Worm (Caenorhabditis elegans) whole organism, L1 larva: Measurements from ENCODE around the gene F56A8.8.

ENCODE experiments used
- C04F5.9 ChIP-seq: sonication (generic microtip); optimal IDR thresholded peaks from 2 replicates; lab custom pipeline; 2016; ENCODE audit warnings: missing genetic modification characterization, missing compliant biosample characterization
- C16A3.4 ChIP-seq: fragments of 150-350 bp; optimal IDR thresholded peaks from 2 replicates; lab custom pipeline; 2014; ENCODE audit warnings: missing biosample characterization, missing genetic modification characterization
- F16B12.6 ChIP-seq: fragments of 150-350 bp; optimal IDR thresholded peaks from 2 replicates; lab custom pipeline; 2014; ENCODE audit warnings: missing biosample characterization, missing genetic modification characterization
- alr-1 ChIP-seq: fragments of 200-800 bp; sonication (Bioruptor generic); optimal IDR thresholded peaks from 2 replicates; lab custom pipeline; 2018; ENCODE audit warnings: borderline replicate concordance, mild to moderate bottlenecking, missing genetic modification characterization, missing compliant biosample characterization
- aly-2 ChIP-seq: fragments of 150-350 bp; optimal IDR thresholded peaks from 2 replicates; lab custom pipeline; 2014; ENCODE audit warnings: missing biosample characterization, missing genetic modification characterization
- ceh-82 ChIP-seq, 3 experiments: fragments of 150-350 bp in 1 of 3; sonication (generic microtip) in 2 of 3; optimal IDR thresholded peaks; 2 replicates each; lab custom pipeline; 2014 to 2017; ENCODE audit warnings: missing biosample characterization in 3 of 3, missing genetic modification characterization in 3 of 3
- ceh-88 ChIP-seq: fragments of 200-800 bp; sonication (Bioruptor generic); IDR thresholded peaks from 2 replicates; pipeline ENCODE4 v1.3.6; 2022; ENCODE audit warnings: missing genetic modification characterization, missing compliant biosample characterization
- ceh-90 ChIP-seq: sonication (generic microtip); optimal IDR thresholded peaks from 2 replicates; lab custom pipeline; 2016; ENCODE audit warnings: missing genetic modification characterization, missing compliant biosample characterization
- ces-1 ChIP-seq: fragments of 150-350 bp; optimal IDR thresholded peaks from 2 replicates; lab custom pipeline; 2014; ENCODE audit warnings: missing biosample characterization, missing genetic modification reagents, missing genetic modification characterization
- dpl-1 ChIP-seq, 3 experiments: fragments of 150-350 bp in 2 of 3; sonication (generic microtip) in 1 of 3; optimal IDR thresholded peaks; 2 replicates each; lab custom pipeline; 2014 to 2017; ENCODE audit warnings: missing biosample characterization in 3 of 3, missing genetic modification characterization in 3 of 3, missing genetic modification reagents in 3 of 3
- dsc-1 ChIP-seq: sonication (generic microtip); optimal IDR thresholded peaks from 2 replicates; lab custom pipeline; 2016; ENCODE audit warnings: mild to moderate bottlenecking, missing genetic modification characterization, missing compliant biosample characterization
- egl-13 ChIP-seq: sonication (generic microtip); optimal IDR thresholded peaks from 2 replicates; lab custom pipeline; 2016; ENCODE audit warnings: missing genotype, missing genetic modification reagents, missing genetic modification characterization, missing compliant biosample characterization
- egl-27 ChIP-seq, 2 experiments: fragments of 150-350 bp in 1 of 2; sonication (generic microtip); optimal IDR thresholded peaks; 3 replicates each; lab custom pipeline; 2017 to 2018; ENCODE audit warnings: missing biosample characterization in 2 of 2, missing genetic modification characterization in 2 of 2, missing genetic modification reagents in 2 of 2
- elt-3 ChIP-seq, 6 experiments: fragments of 150-350 bp in 1 of 6; sonication (generic microtip); optimal IDR thresholded peaks; 2 replicates each; lab custom pipeline; 2017 to 2018; ENCODE audit warnings: missing biosample characterization in 6 of 6, missing genetic modification characterization in 6 of 6, inconsistent platforms in 1 of 6
- ets-5 ChIP-seq: fragments of 200-800 bp; sonication (Bioruptor generic); IDR thresholded peaks from 2 replicates; pipeline ENCODE4 v1.3.6; 2022; ENCODE audit warnings: missing genetic modification characterization, missing compliant biosample characterization
- fkh-10 ChIP-seq: sonication (generic microtip); optimal IDR thresholded peaks from 2 replicates; lab custom pipeline; 2017; ENCODE audit warnings: missing biosample characterization, missing genetic modification reagents, missing genetic modification characterization
- fkh-4 ChIP-seq: sonication (generic microtip); optimal IDR thresholded peaks from 2 replicates; lab custom pipeline; 2016; ENCODE audit warnings: missing compliant biosample characterization, missing genetic modification characterization, borderline replicate concordance
- fkh-8 ChIP-seq: sonication (generic microtip); optimal IDR thresholded peaks from 2 replicates; lab custom pipeline; 2016; ENCODE audit warnings: mild to moderate bottlenecking, missing genetic modification characterization, missing compliant biosample characterization
- fos-1 ChIP-seq: fragments of 150-350 bp; optimal IDR thresholded peaks from 2 replicates; lab custom pipeline; 2014; ENCODE audit warnings: missing biosample characterization, missing genetic modification characterization
- grh-1 ChIP-seq: fragments of 200-800 bp; sonication (Bioruptor generic); IDR thresholded peaks from 2 replicates; pipeline ENCODE4 v1.3.6; 2022; ENCODE audit warnings: missing genetic modification reagents, missing genetic modification characterization, missing compliant biosample characterization
- hlh-17 ChIP-seq: fragments of 200-800 bp; sonication (Bioruptor generic); optimal IDR thresholded peaks from 2 replicates; lab custom pipeline; 2018; ENCODE audit warnings: missing genetic modification characterization, mild to moderate bottlenecking, missing compliant biosample characterization, moderate library complexity, borderline replicate concordance
- hpl-2 ChIP-seq: fragments of 150-350 bp; optimal IDR thresholded peaks from 2 replicates; lab custom pipeline; 2014; ENCODE audit warnings: missing biosample characterization, missing genetic modification reagents, missing genetic modification characterization
- irx-1 ChIP-seq: sonication (generic microtip); optimal IDR thresholded peaks from 2 replicates; lab custom pipeline; 2016; ENCODE audit warnings: missing genetic modification characterization, missing compliant biosample characterization
- isw-1 ChIP-seq: fragments of 200-800 bp; sonication (Bioruptor generic); IDR thresholded peaks from 2 replicates; pipeline ENCODE4 v1.3.6; 2022; ENCODE audit warnings: missing genetic modification characterization, missing compliant biosample characterization
- jun-1 ChIP-seq: fragments of 150-350 bp; optimal IDR thresholded peaks from 2 replicates; lab custom pipeline; 2014; ENCODE audit warnings: missing biosample characterization, missing genetic modification reagents, missing genetic modification characterization
- lin-14 ChIP-seq: fragments of 200-800 bp; sonication (Bioruptor generic); optimal IDR thresholded peaks from 2 replicates; lab custom pipeline; 2018; ENCODE audit warnings: mild to moderate bottlenecking, missing genetic modification characterization, moderate library complexity, missing compliant biosample characterization
- lin-15B ChIP-seq: fragments of 150-350 bp; sonication (generic microtip); optimal IDR thresholded peaks from 3 replicates; lab custom pipeline; 2014; ENCODE audit warnings: missing biosample characterization, missing genetic modification characterization
- lin-35 ChIP-seq, 2 experiments: fragments of 150-350 bp; optimal IDR thresholded peaks; 2 replicates each; lab custom pipeline; 2014; ENCODE audit warnings: missing biosample characterization in 2 of 2, missing genetic modification characterization in 2 of 2, missing genetic modification reagents in 2 of 2
- lsy-2 ChIP-seq, 2 experiments: fragments of 150-350 bp; optimal IDR thresholded peaks; 2 replicates each; lab custom pipeline; 2014; ENCODE audit warnings: missing biosample characterization in 2 of 2, missing genetic modification characterization in 2 of 2
- mab-9 ChIP-seq: fragments of 200-800 bp; sonication (Bioruptor generic); IDR thresholded peaks from 2 replicates; pipeline ENCODE4 v1.3.6; 2022; ENCODE audit warnings: missing genetic modification reagents, missing genetic modification characterization, missing compliant biosample characterization
- nhr-11 ChIP-seq: fragments of 150-350 bp; optimal IDR thresholded peaks from 2 replicates; lab custom pipeline; 2014; ENCODE audit warnings: missing biosample characterization, missing genetic modification characterization
- nhr-12 ChIP-seq: sonication (generic microtip); optimal IDR thresholded peaks from 2 replicates; lab custom pipeline; 2017; ENCODE audit warnings: missing biosample characterization, missing genetic modification characterization
- nhr-237 ChIP-seq: fragments of 150-350 bp; optimal IDR thresholded peaks from 2 replicates; lab custom pipeline; 2014; ENCODE audit warnings: missing biosample characterization, missing genetic modification characterization
- nhr-47 ChIP-seq: sonication (generic microtip); optimal IDR thresholded peaks from 2 replicates; lab custom pipeline; 2016; ENCODE audit warnings: mild to moderate bottlenecking, missing genetic modification characterization, moderate library complexity, missing compliant biosample characterization
- nhr-71 ChIP-seq: sonication (generic microtip); optimal IDR thresholded peaks from 2 replicates; lab custom pipeline; 2016; ENCODE audit warnings: mild to moderate bottlenecking, missing genetic modification characterization, moderate library complexity, missing compliant biosample characterization
- nhr-77 ChIP-seq: fragments of 150-350 bp; optimal IDR thresholded peaks from 2 replicates; lab custom pipeline; 2014; ENCODE audit warnings: missing biosample characterization, missing genetic modification characterization
- nhr-84 ChIP-seq: sonication (generic microtip); optimal IDR thresholded peaks from 2 replicates; lab custom pipeline; 2017; ENCODE audit warnings: missing biosample characterization, missing genetic modification characterization
- nhr-90 ChIP-seq: sonication (generic microtip); optimal IDR thresholded peaks from 2 replicates; lab custom pipeline; 2016; ENCODE audit warnings: mild to moderate bottlenecking, missing genetic modification characterization, missing compliant biosample characterization; ENCODE audit not compliant: poor library complexity
- pag-3 ChIP-seq: sonication (generic microtip); optimal IDR thresholded peaks from 2 replicates; lab custom pipeline; 2017; ENCODE audit warnings: missing genetic modification characterization, mild to moderate bottlenecking, missing compliant biosample characterization, antibody characterized with exemption, borderline replicate concordance; ENCODE audit not compliant: insufficient read depth
- snu-23 ChIP-seq: sonication (generic microtip); optimal IDR thresholded peaks from 2 replicates; lab custom pipeline; 2016; ENCODE audit warnings: missing genetic modification characterization, missing compliant biosample characterization
- sox-4 ChIP-seq: sonication (generic microtip); optimal IDR thresholded peaks from 2 replicates; lab custom pipeline; 2016; ENCODE audit warnings: missing genetic modification characterization, missing compliant biosample characterization
- sptf-1 ChIP-seq: fragments of 150-350 bp; optimal IDR thresholded peaks from 2 replicates; lab custom pipeline; 2014; ENCODE audit warnings: missing biosample characterization, missing genetic modification characterization
- sup-37 ChIP-seq: fragments of 200-800 bp; sonication (Bioruptor generic); optimal IDR thresholded peaks from 2 replicates; lab custom pipeline; 2018; ENCODE audit warnings: mild to moderate bottlenecking, missing genetic modification characterization, missing compliant biosample characterization
- swsn-7 ChIP-seq: sonication (generic microtip); optimal IDR thresholded peaks from 2 replicates; lab custom pipeline; 2016; ENCODE audit warnings: missing genetic modification characterization, missing compliant biosample characterization
- tlp-1 ChIP-seq: fragments of 150-350 bp; optimal IDR thresholded peaks from 2 replicates; lab custom pipeline; 2014; ENCODE audit warnings: missing biosample characterization, missing genetic modification characterization
- unc-130 ChIP-seq: fragments of 150-350 bp; optimal IDR thresholded peaks from 2 replicates; lab custom pipeline; 2017; ENCODE audit warnings: missing biosample characterization, missing genetic modification characterization, inconsistent platforms
- unc-30 ChIP-seq: sonication (generic microtip); optimal IDR thresholded peaks from 2 replicates; lab custom pipeline; 2017; ENCODE audit warnings: missing biosample characterization, missing genetic modification characterization
- xbp-1 ChIP-seq: sonication (generic microtip); optimal IDR thresholded peaks from 2 replicates; lab custom pipeline; 2016; ENCODE audit warnings: missing genetic modification characterization, missing compliant biosample characterization
- zag-1 ChIP-seq: fragments of 150-350 bp; optimal IDR thresholded peaks from 2 replicates; lab custom pipeline; 2014; ENCODE audit warnings: missing biosample characterization, missing genetic modification characterization
- zip-4 ChIP-seq: fragments of 200-800 bp; sonication (Bioruptor generic); optimal IDR thresholded peaks from 2 replicates; lab custom pipeline; 2018; ENCODE audit warnings: mild to moderate bottlenecking, missing genetic modification characterization, moderate library complexity, missing compliant biosample characterization

Gene F56A8.8

DNA sequence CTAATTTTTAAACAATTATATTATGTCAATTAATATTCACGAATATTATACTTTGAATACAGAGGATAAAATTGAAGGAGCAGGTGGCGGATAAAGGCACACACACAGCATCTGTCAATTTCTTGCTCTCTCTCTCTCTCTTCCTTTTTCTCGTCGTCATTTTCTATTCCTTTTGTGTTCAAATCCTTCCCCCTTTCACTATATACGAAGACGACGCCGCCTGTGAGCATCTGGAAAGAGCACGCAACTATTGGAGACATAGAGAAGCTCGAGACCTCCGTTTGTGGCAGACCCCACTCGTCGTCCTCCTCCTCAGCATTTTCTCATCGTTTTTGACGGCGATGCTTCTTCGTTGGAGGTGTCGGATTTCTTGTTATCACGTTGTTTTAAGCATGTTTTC is 27.4 kb upstream of the F56A8.8 start (continued):
- TF ChIP-seq dpl-1 (GFP tag; optimal IDR thresholded peaks at IDR 0.05; lab: Kevin White, UChicago) (peak in 1 of 3 experiments; percentile 42), C16A3.4 (tag; lab: Kevin White, UChicago) (no peak), lin-14 (GFP tag; lab: Kevin White, UChicago) (peak; percentile 71), grh-1 (GFP tag; lab: Robert Waterston, UW) (no peak), fkh-8 (tag; lab: Kevin White, UChicago) (peak; percentile 67), elt-3 (tag; optimal IDR thresholded peaks at IDR 0.05; lab: Kevin White, UChicago) (no peak), snu-23 (GFP tag; lab: Kevin White, UChicago) (peak; percentile 34)
- TF ChIP-seq, all 84 proteins: peak for 17

DNA sequence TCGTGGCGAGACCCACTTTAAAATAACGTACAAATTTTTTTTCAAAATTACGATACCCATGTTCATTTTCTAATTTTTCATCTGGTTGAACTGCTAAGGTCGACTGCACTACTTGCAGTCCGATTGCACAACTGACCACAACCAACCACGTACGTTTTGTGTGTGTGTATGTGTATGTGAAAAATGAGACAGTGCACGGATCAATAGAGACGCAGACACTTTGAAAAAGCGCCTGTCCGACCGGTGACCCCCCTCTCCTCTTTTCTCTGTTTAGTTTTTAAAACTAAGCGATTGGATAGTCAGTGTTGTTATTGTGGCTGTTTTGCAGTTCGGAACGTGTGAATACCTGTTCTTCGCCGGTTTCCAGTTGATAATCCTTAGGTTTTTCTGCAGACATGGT is 26.8 kb upstream of the F56A8.8 start:
- TF ChIP-seq unc-130 (tag; lab: Kevin White, UChicago): peak; percentile 13
- no peak for TF ChIP-seq nhr-12 (tag; lab: Kevin White, UChicago)
- no peak for TF ChIP-seq nhr-11
- TF ChIP-seq lin-15B (tag; lab: Kevin White, UChicago): no peak
- TF ChIP-seq elt-3 (tag; optimal IDR thresholded peaks at IDR 0.05; lab: Kevin White, UChicago): peak in 1 of 6 experiments; percentile 24
- no peak for TF ChIP-seq egl-27 (tag; optimal IDR thresholded peaks at IDR 0.05; lab: Kevin White, UChicago)
- TF ChIP-seq egl-13: no peak
- TF ChIP-seq ces-1 (GFP tag; lab: Kevin White, UChicago): no peak
- TF ChIP-seq aly-2 (tag; lab: Kevin White, UChicago): no peak
- TF ChIP-seq swsn-7 (tag; lab: Kevin White, UChicago): no peak
- TF ChIP-seq nhr-71 (tag; lab: Kevin White, UChicago): peak; percentile 37
- no peak for TF ChIP-seq isw-1 (GFP tag; lab: Robert Waterston, UW)
- TF ChIP-seq fkh-4 (tag; lab: Kevin White, UChicago): no peak
- TF ChIP-seq mab-9 (GFP tag; lab: Robert Waterston, UW): no peak
- no peak for TF ChIP-seq C16A3.4 (tag; lab: Kevin White, UChicago)
- TF ChIP-seq ets-5 (GFP tag; lab: Robert Waterston, UW): no peak
- TF ChIP-seq lin-35 (GFP tag; optimal IDR thresholded peaks at IDR 0.05; lab: Kevin White, UChicago): peak; percentile 6 to 16
- TF ChIP-seq ceh-90 (tag; lab: Kevin White, UChicago): no peak
- peak in 2 of 3 experiments; percentile 19 to 24 for TF ChIP-seq dpl-1 (GFP tag; optimal IDR thresholded peaks at IDR 0.05; lab: Kevin White, UChicago)
- TF ChIP-seq sox-4 (tag; lab: Kevin White, UChicago): no peak
- no peak for TF ChIP-seq fos-1
- peak in 1 of 2 experiments; percentile 16 for TF ChIP-seq lsy-2 (tag; optimal IDR thresholded peaks at IDR 0.05; lab: Kevin White, UChicago)
- TF ChIP-seq C04F5.9: no peak
- no peak for TF ChIP-seq nhr-237 (tag; lab: Kevin White, UChicago)
- no peak for TF ChIP-seq unc-30 (tag; lab: Kevin White, UChicago)
- TF ChIP-seq sptf-1 (tag; lab: Kevin White, UChicago): no peak
- TF ChIP-seq irx-1: no peak
- TF ChIP-seq fkh-10: no peak
- no peak for TF ChIP-seq hlh-17 (GFP tag; lab: Kevin White, UChicago)
- TF ChIP-seq nhr-84 (tag; lab: Kevin White, UChicago): no peak
- no peak for TF ChIP-seq dsc-1 (tag; lab: Kevin White, UChicago)
- TF ChIP-seq fkh-8 (tag; lab: Kevin White, UChicago): no peak
- TF ChIP-seq ceh-82 (tag; optimal IDR thresholded peaks at IDR 0.05; lab: Kevin White, UChicago): no peak
- TF ChIP-seq ceh-88 (GFP tag; lab: Robert Waterston, UW): no peak
- TF ChIP-seq nhr-77 (tag; lab: Kevin White, UChicago): no peak
- no peak for TF ChIP-seq zip-4 (GFP tag; lab: Kevin White, UChicago)
- no peak for TF ChIP-seq alr-1 (tag; lab: Kevin White, UChicago)
- TF ChIP-seq xbp-1: no peak
- TF ChIP-seq sup-37: no peak
- TF ChIP-seq nhr-47 (tag; lab: Kevin White, UChicago): no peak
- no peak for TF ChIP-seq F16B12.6 (tag; lab: Kevin White, UChicago)
- TF ChIP-seq tlp-1 (tag; lab: Kevin White, UChicago): no peak
- no peak for TF ChIP-seq zag-1 (tag; lab: Kevin White, UChicago)
- TF ChIP-seq nhr-90 (tag; lab: Kevin White, UChicago): no peak
- TF ChIP-seq jun-1: no peak
- no peak for TF ChIP-seq hpl-2 (GFP tag; lab: Kevin White, UChicago)
- no peak for TF ChIP-seq pag-3
